Worm (Caenorhabditis elegans) whole organism, L2 larva: ENCODE data around the gene C36C9.12.

Experiments used
- C34F6.9 ChIP-seq: fragments of 150-350 bp; optimal IDR thresholded peaks from 2 replicates; lab custom pipeline; 2014; ENCODE audit warnings: missing biosample characterization, missing genetic modification characterization
- R02D3.7 ChIP-seq: fragments of 150-350 bp; optimal IDR thresholded peaks from 2 replicates; lab custom pipeline; 2014; ENCODE audit warnings: missing biosample characterization, missing genetic modification characterization
- Y55F3AM.14 ChIP-seq: fragments of 200-800 bp; sonication (Bioruptor generic); optimal IDR thresholded peaks from 2 replicates; lab custom pipeline; 2018; ENCODE audit warnings: mild to moderate bottlenecking, missing genetic modification characterization, missing compliant biosample characterization
- ZK546.5 ChIP-seq: sonication (generic microtip); optimal IDR thresholded peaks from 2 replicates; lab custom pipeline; 2017; ENCODE audit warnings: missing biosample characterization, missing genetic modification characterization
- alr-1 ChIP-seq: fragments of 150-350 bp; optimal IDR thresholded peaks from 2 replicates; lab custom pipeline; 2014; ENCODE audit warnings: missing biosample characterization, missing genetic modification characterization
- aly-2 ChIP-seq: fragments of 150-350 bp; optimal IDR thresholded peaks from 2 replicates; lab custom pipeline; 2014; ENCODE audit warnings: missing biosample characterization, missing genetic modification characterization
- blmp-1 ChIP-seq: sonication (generic microtip); optimal IDR thresholded peaks from 2 replicates; lab custom pipeline; 2017; ENCODE audit warnings: missing genetic modification characterization, mild to moderate bottlenecking, missing compliant biosample characterization, antibody characterized with exemption, moderate library complexity; ENCODE audit not compliant: insufficient read depth
- ceh-82 ChIP-seq: fragments of 150-350 bp; optimal IDR thresholded peaks from 2 replicates; lab custom pipeline; 2014; ENCODE audit warnings: missing biosample characterization, missing genetic modification characterization
- crh-2 ChIP-seq: sonication (generic microtip); optimal IDR thresholded peaks from 2 replicates; lab custom pipeline; 2017; ENCODE audit warnings: missing biosample characterization, missing genetic modification characterization
- egl-27 ChIP-seq: sonication (generic microtip); optimal IDR thresholded peaks from 3 replicates; lab custom pipeline; 2017; ENCODE audit warnings: missing biosample characterization, missing genetic modification reagents, missing genetic modification characterization
- elt-1 ChIP-seq: fragments of 150-350 bp; optimal IDR thresholded peaks from 2 replicates; lab custom pipeline; 2014; ENCODE audit warnings: missing biosample characterization, missing genetic modification characterization
- fos-1 ChIP-seq: fragments of 150-350 bp; optimal IDR thresholded peaks from 2 replicates; lab custom pipeline; 2014; ENCODE audit warnings: missing biosample characterization, missing genetic modification characterization
- gmeb-1 ChIP-seq: fragments of 150-350 bp; optimal IDR thresholded peaks from 2 replicates; lab custom pipeline; 2014; ENCODE audit warnings: missing biosample characterization, missing genetic modification characterization
- lin-39 ChIP-seq: fragments of 150-350 bp; optimal IDR thresholded peaks from 2 replicates; lab custom pipeline; 2014; ENCODE audit warnings: missing biosample characterization, missing genetic modification reagents, missing genetic modification characterization
- lsy-2 ChIP-seq, 2 experiments: fragments of 150-350 bp in 1 of 2; sonication (generic microtip) in 1 of 2; optimal IDR thresholded peaks; 2 replicates each; lab custom pipeline; 2014 to 2017; ENCODE audit warnings: missing biosample characterization in 2 of 2, missing genetic modification characterization in 2 of 2
- mab-5 ChIP-seq: fragments of 150-350 bp; optimal IDR thresholded peaks from 2 replicates; lab custom pipeline; 2014; ENCODE audit warnings: missing biosample characterization, missing genetic modification characterization
- mdl-1 ChIP-seq, 2 experiments: fragments of 150-350 bp in 1 of 2; sonication (generic microtip) in 1 of 2; optimal IDR thresholded peaks; 2 replicates each; lab custom pipeline; 2017; ENCODE audit warnings: missing biosample characterization in 2 of 2, missing genetic modification characterization in 2 of 2
- nhr-10 ChIP-seq: sonication (generic microtip); optimal IDR thresholded peaks from 2 replicates; lab custom pipeline; 2017; ENCODE audit warnings: missing biosample characterization, missing genetic modification characterization
- nhr-11 ChIP-seq: fragments of 150-350 bp; optimal IDR thresholded peaks from 2 replicates; lab custom pipeline; 2014; ENCODE audit warnings: missing biosample characterization, missing genetic modification characterization
- nhr-12 ChIP-seq: fragments of 150-350 bp; optimal IDR thresholded peaks from 2 replicates; lab custom pipeline; 2014; ENCODE audit warnings: missing biosample characterization, missing genetic modification characterization
- nhr-21 ChIP-seq: fragments of 150-350 bp; optimal IDR thresholded peaks from 2 replicates; lab custom pipeline; 2014; ENCODE audit warnings: missing biosample characterization, missing genetic modification characterization
- nhr-23 ChIP-seq: fragments of 150-350 bp; optimal IDR thresholded peaks from 2 replicates; lab custom pipeline; 2014; ENCODE audit warnings: missing biosample characterization, missing genetic modification reagents, missing genetic modification characterization
- nhr-6 ChIP-seq: fragments of 150-350 bp; optimal IDR thresholded peaks from 2 replicates; lab custom pipeline; 2014; ENCODE audit warnings: missing biosample characterization, missing genetic modification characterization
- nhr-77 ChIP-seq: fragments of 150-350 bp; optimal IDR thresholded peaks from 2 replicates; lab custom pipeline; 2014; ENCODE audit warnings: missing biosample characterization, missing genetic modification characterization
- skn-1 ChIP-seq: sonication (generic microtip); optimal IDR thresholded peaks from 2 replicates; lab custom pipeline; 2017; ENCODE audit warnings: missing biosample characterization, missing genetic modification characterization
- sma-3 ChIP-seq: sonication (generic microtip); optimal IDR thresholded peaks from 2 replicates; lab custom pipeline; 2016; ENCODE audit warnings: missing genetic modification reagents, missing genetic modification characterization, missing compliant biosample characterization
- snpc-4 ChIP-seq: fragments of 150-350 bp; optimal IDR thresholded peaks from 2 replicates; lab custom pipeline; 2014; ENCODE audit warnings: missing biosample characterization, missing genetic modification characterization
- unc-39 ChIP-seq: fragments of 150-350 bp; optimal IDR thresholded peaks from 2 replicates; lab custom pipeline; 2014; ENCODE audit warnings: missing biosample characterization, missing genetic modification characterization
- unc-55 ChIP-seq: fragments of 150-350 bp; sonication (generic microtip); optimal IDR thresholded peaks from 3 replicates; lab custom pipeline; 2014; ENCODE audit warnings: missing biosample characterization, missing genetic modification reagents, missing genetic modification characterization
- unc-62 ChIP-seq: fragments of 150-350 bp; optimal IDR thresholded peaks from 2 replicates; lab custom pipeline; 2014; ENCODE audit warnings: missing biosample characterization, missing genetic modification reagents, missing genetic modification characterization
- zag-1 ChIP-seq: fragments of 150-350 bp; optimal IDR thresholded peaks from 2 replicates; lab custom pipeline; 2014; ENCODE audit warnings: missing biosample characterization, missing genetic modification characterization
- ztf-1 ChIP-seq: fragments of 200-800 bp; sonication (Bioruptor generic); conservative IDR thresholded peaks from 2 replicates; pipeline ENCODE4 v1.3.6; 2022; ENCODE audit warnings: missing genetic modification characterization, missing compliant biosample characterization
- ztf-11 ChIP-seq: sonication (generic microtip); optimal IDR thresholded peaks from 2 replicates; lab custom pipeline; 2017; ENCODE audit warnings: missing biosample characterization, missing genetic modification characterization
- ztf-4 ChIP-seq: fragments of 150-350 bp; optimal IDR thresholded peaks from 2 replicates; lab custom pipeline; 2014; ENCODE audit warnings: missing biosample characterization, missing genetic modification characterization

The C36C9.12 gene

ce11 chrX:1667056-1667455, 22.8 kb downstream of the C36C9.12 start:
- TF ChIP-seq aly-2 (tag; lab: Kevin White, UChicago): no peak
- no peak for TF ChIP-seq sma-3 (GFP tag; lab: Kevin White, UChicago)
- no peak for TF ChIP-seq nhr-10
- TF ChIP-seq zag-1 (tag; lab: Kevin White, UChicago): no peak
- no peak for TF ChIP-seq nhr-11 (tag; lab: Kevin White, UChicago)
- TF ChIP-seq nhr-12 (tag; lab: Kevin White, UChicago): no peak
- no peak for TF ChIP-seq lsy-2 (tag; optimal IDR thresholded peaks at IDR 0.05; lab: Kevin White, UChicago)
- no peak for TF ChIP-seq elt-1 (tag; lab: Kevin White, UChicago)
- no peak for TF ChIP-seq egl-27
- TF ChIP-seq alr-1 (tag; lab: Kevin White, UChicago): no peak
- TF ChIP-seq mab-5 (tag; lab: Kevin White, UChicago): no peak
- TF ChIP-seq mdl-1 (tag; optimal IDR thresholded peaks at IDR 0.05; lab: Kevin White, UChicago): no peak
- no peak for TF ChIP-seq unc-55 (GFP tag; lab: Kevin White, UChicago)
- TF ChIP-seq C34F6.9: no peak
- no peak for TF ChIP-seq gmeb-1 (tag; lab: Kevin White, UChicago)
- no peak for TF ChIP-seq lin-39 (tag; lab: Kevin White, UChicago)
- TF ChIP-seq Y55F3AM.14: no peak
- no peak for TF ChIP-seq nhr-23 (tag; lab: Kevin White, UChicago)
- TF ChIP-seq crh-2: no peak

- TF ChIP-seq R02D3.7 (tag; lab: Kevin White, UChicago) (no peak), sma-3 (GFP tag; lab: Kevin White, UChicago) (no peak), unc-55 (GFP tag; lab: Kevin White, UChicago) (no peak), ZK546.5 (tag; lab: Kevin White, UChicago) (no peak), unc-62 (GFP tag; lab: Kevin White, UChicago) (no peak)
- TF ChIP-seq, all 48 proteins: peak for 0
These were observed 25.0 kb downstream of the C36C9.12 start, which contains the start of gene R09H3.2 for ce11 chrX:1664925-1665324. R09H3.2 (minus strand) TSS chrX:1665025.

ce11 chrX:1655207-1655606, 34.7 kb downstream of the C36C9.12 start, which contains the start of gene tbx-32:
tbx-32 (plus strand) TSS chrX:1655507.
- TF ChIP-seq ztf-4 (tag; lab: Kevin White, UChicago) (no peak), skn-1 (no peak)

ce11 chrX:1654146-1654545, 35.8 kb downstream of the C36C9.12 start, which contains the start of gene ZK380.6:
ZK380.6 (plus strand) TSS chrX:1654446.
- no peak for TF ChIP-seq ztf-1
- no peak for TF ChIP-seq snpc-4 (tag; lab: Kevin White, UChicago)
- no peak for TF ChIP-seq unc-39 (tag; lab: Kevin White, UChicago)

ce11 chrX:1651668-1652067, 38.2 kb downstream of the C36C9.12 start, which contains the start of gene ZK380.4:
ZK380.4 (minus strand) TSS chrX:1651994.
- no peak for TF ChIP-seq nhr-21
- TF ChIP-seq alr-1 (tag; lab: Kevin White, UChicago): no peak
- TF ChIP-seq Y55F3AM.14: no peak
- no peak for TF ChIP-seq ceh-82 (tag; lab: Kevin White, UChicago)
- TF ChIP-seq nhr-6 (tag; lab: Kevin White, UChicago): no peak
- TF ChIP-seq fos-1: no peak
- no peak for TF ChIP-seq ztf-11 (tag; lab: Kevin White, UChicago)
- TF ChIP-seq nhr-77 (tag; lab: Kevin White, UChicago): no peak
- TF ChIP-seq snpc-4 (tag; lab: Kevin White, UChicago): no peak
- no peak for TF ChIP-seq blmp-1
- no peak for TF ChIP-seq egl-27
- no peak for TF ChIP-seq C34F6.9
- no peak for TF ChIP-seq unc-62 (GFP tag; lab: Kevin White, UChicago)
- no peak for TF ChIP-seq lsy-2 (tag; optimal IDR thresholded peaks at IDR 0.05; lab: Kevin White, UChicago)
- TF ChIP-seq, all 48 proteins: peak for 0
